Fruit fly (Drosophila melanogaster): ENCODE measurements around the gene gfzf.

The gfzf gene

dm6 chr3R:7171384-7172099, 20.8 kb upstream of the gfzf start (continued):
- peak; percentile 83 for TF ChIP-seq dsx (GFP tag; optimal IDR thresholded peaks at IDR 0.05; ENCODE audit: poor library complexity, severe bottlenecking)
- TF ChIP-seq CG16779 (tag; optimal IDR thresholded peaks at IDR 0.05), result peak; percentile 55
- peak; percentile 53 for TF ChIP-seq acj6 (GFP tag; optimal IDR thresholded peaks at IDR 0.05)
- peak; percentile 6 for TF ChIP-seq Sox102F (GFP tag; optimal IDR thresholded peaks at IDR 0.05)
- no peak for TF ChIP-seq Hr38 (GFP tag; optimal IDR thresholded peaks at IDR 0.05)
- peak; percentile 83 for TF ChIP-seq fd59A (GFP tag; optimal IDR thresholded peaks at IDR 0.05)
- peak; percentile 56 for TF ChIP-seq CG1621 (tag; optimal IDR thresholded peaks at IDR 0.05)
- TF ChIP-seq CG34406 (GFP tag; optimal IDR thresholded peaks at IDR 0.05), result peak; percentile 49
- peak; percentile 14 for TF ChIP-seq CG11762 (GFP tag; optimal IDR thresholded peaks at IDR 0.05; ENCODE audit: insufficient read depth)
- no peak for TF ChIP-seq CG6854 (GFP tag; optimal IDR thresholded peaks at IDR 0.05)
- peak; percentile 58 for TF ChIP-seq Met (GFP tag; optimal IDR thresholded peaks at IDR 0.05)
- TF ChIP-seq CG31627 (GFP tag; optimal IDR thresholded peaks at IDR 0.05), result peak; percentile 29
- peak; percentile 47 for TF ChIP-seq Hr4 (GFP tag; optimal IDR thresholded peaks at IDR 0.05)
- TF ChIP-seq CG10631 (GFP tag; optimal IDR thresholded peaks at IDR 0.05), result peak; percentile 77
- no peak for TF ChIP-seq svp (GFP tag)
- peak; percentile 86 to 87 for TF ChIP-seq ss (GFP tag; optimal IDR thresholded peaks at IDR 0.05)
- peak; percentile 21 for TF ChIP-seq CG8632 (GFP tag; optimal IDR thresholded peaks at IDR 0.05)
- no peak for TF ChIP-seq fd85E (GFP tag; optimal IDR thresholded peaks at IDR 0.05)

DNA sequence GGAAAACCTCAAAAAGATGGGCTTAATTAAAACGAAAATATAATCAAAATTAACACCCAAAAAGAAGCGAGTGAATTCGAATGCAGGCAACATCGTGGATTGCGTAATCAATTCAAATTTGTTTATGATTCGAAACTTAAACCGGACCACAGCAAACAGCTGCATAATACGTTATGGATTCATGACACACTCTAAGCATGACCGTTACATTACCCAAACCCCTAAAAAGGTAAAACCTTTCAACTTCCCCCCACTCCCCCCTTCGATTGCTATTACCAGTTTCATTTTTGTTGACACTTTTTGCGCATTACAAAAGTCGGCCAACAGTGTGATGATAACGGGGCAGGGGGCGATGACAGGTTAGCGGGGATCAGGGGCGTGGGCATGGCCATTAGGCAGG, 19.2 kb upstream of the gfzf start:
- TF ChIP-seq Gug (GFP tag; IDR thresholded peaks at IDR 0.05) (no peak), CG1621 (tag; optimal IDR thresholded peaks at IDR 0.05) (no peak), CG6792 (GFP tag; optimal IDR thresholded peaks at IDR 0.05) (no peak), ss (GFP tag; optimal IDR thresholded peaks at IDR 0.05) (no peak), CG3032 (tag; optimal IDR thresholded peaks at IDR 0.05) (no peak), Blimp-1 (GFP tag; optimal IDR thresholded peaks at IDR 0.05) (no peak), Lpt (GFP tag; optimal IDR thresholded peaks at IDR 0.05) (no peak), lz (GFP tag; optimal IDR thresholded peaks at IDR 0.05) (no peak), CG6854 (GFP tag; optimal IDR thresholded peaks at IDR 0.05) (no peak), Sox102F (GFP tag; optimal IDR thresholded peaks at IDR 0.05) (no peak), Eip75B (GFP tag; optimal IDR thresholded peaks at IDR 0.05) (no peak), Hr4 (GFP tag; optimal IDR thresholded peaks at IDR 0.05) (no peak)

DNA sequence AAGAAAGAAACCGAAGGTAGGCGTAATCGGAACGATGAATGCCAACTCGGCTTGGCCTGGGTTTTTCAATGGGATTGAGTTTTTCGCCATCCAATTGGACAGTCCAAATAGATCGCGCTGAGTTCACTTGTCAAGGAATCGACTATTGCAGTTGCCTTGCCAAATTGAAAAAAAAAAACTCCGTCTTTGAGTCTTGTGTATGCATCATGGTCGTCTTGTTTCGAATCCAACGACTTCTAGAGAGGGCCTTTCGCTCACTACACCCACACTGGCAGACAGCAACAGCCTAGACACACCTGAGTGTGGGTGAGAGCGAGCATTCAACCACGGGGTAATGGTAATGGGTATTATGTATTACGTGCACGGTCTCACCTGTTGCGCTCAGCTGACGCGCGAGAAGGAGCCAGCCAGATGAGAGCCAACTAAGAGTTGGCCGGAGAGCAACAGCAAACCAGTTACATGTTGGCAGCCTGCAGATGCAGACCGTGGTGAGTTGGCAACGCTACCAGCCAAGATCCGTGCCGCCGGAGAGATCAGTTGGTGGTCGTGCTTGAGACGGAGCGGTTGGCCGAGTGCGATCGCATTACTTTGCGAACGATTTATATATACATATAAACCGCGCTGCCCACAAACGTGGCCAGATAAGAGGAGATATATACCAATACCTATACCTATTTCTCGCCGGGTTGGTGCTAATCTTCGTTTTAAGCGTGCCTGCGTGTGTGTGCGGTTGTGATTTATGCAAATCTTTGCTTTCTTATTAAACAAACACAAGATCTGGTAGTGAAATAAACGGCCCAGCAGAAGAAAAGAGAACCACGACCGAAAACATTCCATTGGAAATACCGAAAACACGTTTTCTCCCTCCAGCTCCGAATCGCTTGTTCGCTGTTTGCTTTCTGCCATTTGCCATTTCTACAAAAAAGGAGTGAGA, 11.9 kb upstream of the gfzf start, which contains the start of gene sas:
sas (plus strand) TSS at position 453 of the 934 bp plus-strand sequence.
- TF ChIP-seq fkh (GFP tag; optimal IDR thresholded peaks at IDR 0.05), result peak; percentile 64
- TF ChIP-seq svp (GFP tag), result no peak
- 0 out of 3 replicates have a peak, but pooled peaks have one; percentile 32 for TF ChIP-seq CG8119 (GFP tag; IDR thresholded peaks at IDR 0.05)
- peak; percentile 35 for TF ChIP-seq CG6854 (GFP tag; optimal IDR thresholded peaks at IDR 0.05)
- no peak for TF ChIP-seq CG3032 (tag; optimal IDR thresholded peaks at IDR 0.05)
- no peak for TF ChIP-seq Smox (GFP tag; optimal IDR thresholded peaks at IDR 0.05)
- TF ChIP-seq esn (GFP tag; optimal IDR thresholded peaks at IDR 0.05), result peak; percentile 27
- peak; percentile 10 for TF ChIP-seq CG9139 (GFP tag; optimal IDR thresholded peaks at IDR 0.05)
- peak; percentile 72 for TF ChIP-seq CG1621 (tag; optimal IDR thresholded peaks at IDR 0.05)
- 0 out of 3 replicates have a peak, but pooled peaks have one; percentile 28 for TF ChIP-seq eg (GFP tag; IDR thresholded peaks at IDR 0.05)
- peak; percentile 11 to 53 for TF ChIP-seq ss (GFP tag; optimal IDR thresholded peaks at IDR 0.05)
- TF ChIP-seq CG11294 (GFP tag; IDR thresholded peaks at IDR 0.05), result no peak
- peak; percentile 48 for TF ChIP-seq dsx (GFP tag; optimal IDR thresholded peaks at IDR 0.05; ENCODE audit: poor library complexity, severe bottlenecking)
- peak; percentile 82 for TF ChIP-seq Eip78C (GFP tag)
- TF ChIP-seq CG34406 (GFP tag; optimal IDR thresholded peaks at IDR 0.05), result no peak
- peak; percentile 8 for TF ChIP-seq Blimp-1 (GFP tag; optimal IDR thresholded peaks at IDR 0.05)
- peak; percentile 42; the same call in 1 of the 3 replicates for TF ChIP-seq CG6163 (GFP tag; IDR thresholded peaks at IDR 0.05)
- peak; percentile 29 for TF ChIP-seq CG6808 (GFP tag; optimal IDR thresholded peaks at IDR 0.05)
- TF ChIP-seq vri (GFP tag; optimal IDR thresholded peaks at IDR 0.05), result peak; percentile 41
- no peak for TF ChIP-seq acj6 (GFP tag; optimal IDR thresholded peaks at IDR 0.05)
- TF ChIP-seq Eip75B (GFP tag; optimal IDR thresholded peaks at IDR 0.05), result peak; percentile 8
